2 fruit fly cellular contexts compared by ENCODE assay signal in the genomic region with DNA sequence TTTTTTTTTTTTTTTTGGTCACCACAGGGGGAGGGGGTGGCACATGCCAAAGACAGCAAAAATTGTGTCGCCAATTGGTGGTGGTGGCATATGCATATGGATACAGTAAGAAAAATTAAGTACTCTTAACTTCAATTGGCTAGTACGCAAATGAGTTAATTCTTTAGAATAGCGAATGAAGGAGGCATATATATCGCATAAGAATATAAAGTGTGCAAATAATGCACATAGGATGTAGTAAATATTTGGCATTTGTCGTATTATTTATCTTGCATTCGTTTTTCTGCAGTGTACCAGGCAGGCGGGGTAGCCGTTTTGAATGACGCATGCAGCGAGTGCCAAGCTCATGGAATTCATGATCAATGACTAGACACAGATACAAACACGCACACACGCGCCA.
A peak's percentile ranks its signal among the peaks of the same experiment; 100 is the strongest.
TF ChIP-seq lines count a peak whose summit lies in the region.

No protein-coding gene starts in this region.

TF ChIP-seq in whole organism, embryonic, 481 proteins besides CTCF, POLR2A, EP300 and RAD21 (continued from another document):
- TF ChIP-seq ara (GFP tag; IDR thresholded peaks at IDR 0.05; lab: Robert Waterston, UW) (peak; percentile 45; the same call in 1 of the 2 replicates), lola (GFP tag; optimal IDR thresholded peaks at IDR 0.05; lab: Kevin White, UChicago) (no peak), tap (tag; optimal IDR thresholded peaks at IDR 0.05; lab: Kevin White, UChicago) (no peak), gem (tag; optimal IDR thresholded peaks at IDR 0.05; lab: Kevin White, UChicago) (peak; percentile 8), p53 (GFP tag; optimal IDR thresholded peaks at IDR 0.05; lab: Kevin White, UChicago) (no peak), danr (GFP tag; IDR thresholded peaks at IDR 0.05; lab: Robert Waterston, UW) (no peak), CG30403 (GFP tag; optimal IDR thresholded peaks at IDR 0.05; lab: Kevin White, UChicago) (no peak), br (optimal IDR thresholded peaks at IDR 0.05; lab: Kevin White, UChicago) (no peak), MBD-R2 (GFP tag; IDR thresholded peaks at IDR 0.05; lab: Robert Waterston, UW) (no peak), CG11093 (GFP tag; IDR thresholded peaks at IDR 0.05; lab: Robert Waterston, UW) (no peak), CG4424 (GFP tag; optimal IDR thresholded peaks at IDR 0.05; lab: Kevin White, UChicago) (peak; percentile 9), otp (GFP tag; IDR thresholded peaks at IDR 0.05; lab: Robert Waterston, UW) (no peak), CG11504 (tag; optimal IDR thresholded peaks at IDR 0.05; lab: Kevin White, UChicago) (peak; percentile 9), odd (GFP tag; optimal IDR thresholded peaks at IDR 0.05; lab: Kevin White, UChicago) (no peak), exex (tag; optimal IDR thresholded peaks at IDR 0.05; lab: Kevin White, UChicago) (no peak), gsb (GFP tag; IDR thresholded peaks at IDR 0.05; lab: Robert Waterston, UW) (no peak)

TF ChIP-seq in whole organism, prepupa, 60 proteins besides CTCF, POLR2A, EP300 and RAD21 (continued from another document):
- TF ChIP-seq Eip93F (GFP tag; optimal IDR thresholded peaks at IDR 0.05; lab: Kevin White, UChicago) = no peak
- no peak for TF ChIP-seq CG11902 (GFP tag; optimal IDR thresholded peaks at IDR 0.05; lab: Kevin White, UChicago)
- TF ChIP-seq Hr4 (GFP tag; optimal IDR thresholded peaks at IDR 0.05; lab: Kevin White, UChicago) = peak; percentile 62
- no peak for TF ChIP-seq CG1621 (tag; optimal IDR thresholded peaks at IDR 0.05; lab: Kevin White, UChicago)
- no peak for TF ChIP-seq CG8319 (GFP tag; optimal IDR thresholded peaks at IDR 0.05; lab: Kevin White, UChicago)
- TF ChIP-seq CG10631 (GFP tag; optimal IDR thresholded peaks at IDR 0.05; lab: Kevin White, UChicago) = peak; percentile 19
- TF ChIP-seq Ets96B (tag; optimal IDR thresholded peaks at IDR 0.05; lab: Kevin White, UChicago) = peak; percentile 51
- TF ChIP-seq CG8632 (GFP tag; optimal IDR thresholded peaks at IDR 0.05; lab: Kevin White, UChicago) = no peak
- peak; percentile 50 for TF ChIP-seq CG3919 (GFP tag; optimal IDR thresholded peaks at IDR 0.05; lab: Kevin White, UChicago)
- peak; percentile 53 for TF ChIP-seq pdm3 (GFP tag; optimal IDR thresholded peaks at IDR 0.05; lab: Kevin White, UChicago)
- TF ChIP-seq salr (GFP tag; optimal IDR thresholded peaks at IDR 0.05; lab: Kevin White, UChicago) = no peak
- TF ChIP-seq acj6 (GFP tag; optimal IDR thresholded peaks at IDR 0.05; lab: Kevin White, UChicago) = peak; percentile 8
- TF ChIP-seq CG6276 (GFP tag; optimal IDR thresholded peaks at IDR 0.05; lab: Kevin White, UChicago) = peak; percentile 50
- TF ChIP-seq dsx (GFP tag; optimal IDR thresholded peaks at IDR 0.05; lab: Kevin White, UChicago; ENCODE audit: poor library complexity, severe bottlenecking) = peak; percentile 39
- peak; percentile 66 for TF ChIP-seq CG15336 (GFP tag; IDR thresholded peaks at IDR 0.05; lab: Robert Waterston, UW)
- peak; percentile 9 for TF ChIP-seq CG6792 (GFP tag; optimal IDR thresholded peaks at IDR 0.05; lab: Kevin White, UChicago)
- TF ChIP-seq esn (GFP tag; optimal IDR thresholded peaks at IDR 0.05; lab: Kevin White, UChicago) = no peak
- TF ChIP-seq achi (GFP tag; optimal IDR thresholded peaks at IDR 0.05; lab: Kevin White, UChicago) = peak; percentile 48
- peak; percentile 67 for TF ChIP-seq CG6163 (GFP tag; IDR thresholded peaks at IDR 0.05; lab: Robert Waterston, UW)
- TF ChIP-seq vri (GFP tag; optimal IDR thresholded peaks at IDR 0.05; lab: Kevin White, UChicago) = no peak
- TF ChIP-seq Ets21C (GFP tag; optimal IDR thresholded peaks at IDR 0.05; lab: Kevin White, UChicago) = no peak
- TF ChIP-seq Met (GFP tag; optimal IDR thresholded peaks at IDR 0.05; lab: Kevin White, UChicago) = no peak
- no peak for TF ChIP-seq CG31627 (GFP tag; optimal IDR thresholded peaks at IDR 0.05; lab: Kevin White, UChicago)
- TF ChIP-seq fd59A (GFP tag; optimal IDR thresholded peaks at IDR 0.05; lab: Kevin White, UChicago) = peak; percentile 32
- TF ChIP-seq eg (GFP tag; IDR thresholded peaks at IDR 0.05; lab: Robert Waterston, UW) = peak; percentile 61; the same call in 2 of the 3 replicates
- TF ChIP-seq CG6854 (GFP tag; optimal IDR thresholded peaks at IDR 0.05; lab: Kevin White, UChicago) = no peak
- TF ChIP-seq OdsH (GFP tag; optimal IDR thresholded peaks at IDR 0.05; lab: Kevin White, UChicago) = peak; percentile 44
- TF ChIP-seq ss (GFP tag; optimal IDR thresholded peaks at IDR 0.05; lab: Kevin White, UChicago) = peak in 1 of 2 experiments; percentile 11
- no peak for TF ChIP-seq Smox (GFP tag; optimal IDR thresholded peaks at IDR 0.05; lab: Kevin White, UChicago)
